Fruit fly (Drosophila melanogaster) whole organism, wandering third instar larva: ENCODE measurements around the gene RpS28b.

Experiments
- Abd-B ChIP-seq: fragments of >200 bp; optimal IDR thresholded peaks from 2 replicates; lab custom pipeline; 2017; ENCODE audit warnings: missing biosample characterization, missing genetic modification characterization
- CG32264 ChIP-seq: fragments of 200-800 bp; sonication (Bioruptor generic); optimal IDR thresholded peaks from 2 replicates; lab custom pipeline; 2016; ENCODE audit warnings: missing biosample characterization, missing genetic modification characterization
- CG9705 ChIP-seq: fragments of 200-800 bp; sonication (Bioruptor generic); optimal IDR thresholded peaks from 2 replicates; lab custom pipeline; 2018; ENCODE audit warnings: missing biosample characterization, mild to moderate bottlenecking, missing genetic modification characterization
- CrebA ChIP-seq: fragments of 200-800 bp; sonication (Bioruptor generic); optimal IDR thresholded peaks from 2 replicates; lab custom pipeline; 2016; ENCODE audit warnings: missing biosample characterization, mild to moderate bottlenecking, missing genetic modification characterization, borderline replicate concordance
- Dfd ChIP-seq: fragments of >200 bp; optimal IDR thresholded peaks from 2 replicates; lab custom pipeline; 2017; ENCODE audit warnings: missing biosample characterization, missing genetic modification characterization
- Dif ChIP-seq: fragments of 200-275, 200-300 bp; sonication (Bioruptor generic); optimal IDR thresholded peaks from 2 replicates; lab custom pipeline; 2018; ENCODE audit warnings: missing biosample characterization, missing genetic modification characterization; ENCODE audit not compliant: partially characterized antibody
- GATAd ChIP-seq: sonication (Bioruptor generic); optimal IDR thresholded peaks from 2 replicates; lab custom pipeline; 2016; ENCODE audit warnings: missing biosample characterization, missing genetic modification characterization
- HLH106 ChIP-seq: fragments of 200-800 bp; optimal IDR thresholded peaks from 3 replicates; lab custom pipeline; 2019; ENCODE audit warnings: missing biosample characterization, mild to moderate bottlenecking, missing genetic modification characterization, moderate library complexity
- Hnf4 ChIP-seq: fragments of 200-800 bp; sonication (Bioruptor generic); optimal IDR thresholded peaks from 2 replicates; lab custom pipeline; 2016; ENCODE audit warnings: missing biosample characterization, mild to moderate bottlenecking, missing genetic modification characterization
- Hr78 ChIP-seq: fragments of >200 bp; optimal IDR thresholded peaks from 2 replicates; lab custom pipeline; 2017; ENCODE audit warnings: missing biosample characterization, missing genetic modification characterization
- Hr83 ChIP-seq: fragments of 200-300 bp; sonication (Bioruptor generic); optimal IDR thresholded peaks from 2 replicates; lab custom pipeline; 2016; ENCODE audit warnings: missing biosample characterization, mild to moderate bottlenecking, missing genetic modification characterization, moderate library complexity; ENCODE audit not compliant: poor library complexity, severe bottlenecking
- Jra ChIP-seq: sonication (Bioruptor generic); optimal IDR thresholded peaks from 2 replicates; lab custom pipeline; 2016; ENCODE audit warnings: missing biosample characterization, missing genetic modification characterization
- Mio ChIP-seq: sonication (Bioruptor generic); optimal IDR thresholded peaks from 2 replicates; lab custom pipeline; 2016; ENCODE audit warnings: missing biosample characterization, missing genetic modification characterization
- Myc ChIP-seq: fragments of >200 bp; optimal IDR thresholded peaks from 2 replicates; lab custom pipeline; 2017
- N ChIP-seq: fragments of >200 bp; optimal IDR thresholded peaks from 2 replicates; lab custom pipeline; 2018; ENCODE audit warnings: missing biosample characterization, missing external identifiers, missing genetic modification characterization
- OdsH ChIP-seq: fragments of 200-800 bp; sonication (Bioruptor generic); optimal IDR thresholded peaks from 2 replicates; lab custom pipeline; 2016; ENCODE audit warnings: missing biosample characterization, mild to moderate bottlenecking, missing genetic modification characterization
- Rel ChIP-seq, 2 experiments: fragments of 200-800 bp; sonication (Bioruptor generic) in 1 of 2; optimal IDR thresholded peaks; 2 replicates in 1 of 2; 3 replicates in 1 of 2; lab custom pipeline; 2016 to 2019; ENCODE audit warnings: mild to moderate bottlenecking in 2 of 2, missing biosample characterization in 2 of 2, missing genetic modification characterization in 2 of 2, moderate library complexity in 1 of 2
- Sp1 ChIP-seq: fragments of 200-800 bp; sonication (Bioruptor generic); optimal IDR thresholded peaks from 3 replicates; lab custom pipeline; 2019; ENCODE audit warnings: missing biosample characterization, mild to moderate bottlenecking, missing genetic modification characterization, moderate library complexity
- Vsx2 ChIP-seq: fragments of 200-300, 225-300 bp; sonication (Bioruptor generic); optimal IDR thresholded peaks from 2 replicates; lab custom pipeline; 2018; ENCODE audit warnings: missing biosample characterization, missing genetic modification characterization; ENCODE audit not compliant: partially characterized antibody
- br ChIP-seq: fragments of 200-800 bp; sonication (Bioruptor generic); optimal IDR thresholded peaks from 2 replicates; lab custom pipeline; 2016; ENCODE audit warnings: missing biosample characterization, missing genetic modification characterization
- brk ChIP-seq: fragments of 200-800 bp; sonication (Bioruptor generic); optimal IDR thresholded peaks from 2 replicates; lab custom pipeline; 2016; ENCODE audit warnings: missing biosample characterization, mild to moderate bottlenecking, missing genetic modification characterization
- dl ChIP-seq, 2 experiments: fragments of 175-275, 200-275 bp in 1 of 2; fragments of 200-275 bp in 1 of 2; sonication (Bioruptor generic); optimal IDR thresholded peaks; lab custom pipeline; 2018; ENCODE audit warnings: mild to moderate bottlenecking in 2 of 2, missing biosample characterization in 2 of 2, missing genetic modification characterization in 2 of 2, moderate library complexity in 2 of 2; ENCODE audit not compliant: partially characterized antibody in 2 of 2, insufficient read depth in 1 of 2
- dmrt93B ChIP-seq: fragments of 200-800 bp; sonication (Bioruptor generic); optimal IDR thresholded peaks from 2 replicates; lab custom pipeline; 2018; ENCODE audit warnings: missing biosample characterization, mild to moderate bottlenecking, missing genetic modification characterization
- dsf ChIP-seq: sonication (Bioruptor generic); optimal IDR thresholded peaks from 2 replicates; lab custom pipeline; 2016; ENCODE audit warnings: missing biosample characterization, missing genetic modification characterization, borderline replicate concordance
- ey ChIP-seq: fragments of 200-800 bp; sonication (Bioruptor generic); optimal IDR thresholded peaks from 2 replicates; lab custom pipeline; 2016; ENCODE audit warnings: missing biosample characterization, missing genetic modification characterization
- foxo ChIP-seq, 2 experiments: fragments of 200-800 bp; sonication (Bioruptor generic); optimal IDR thresholded peaks; 2 replicates in 1 of 2; 3 replicates in 1 of 2; lab custom pipeline; 2016 to 2017; ENCODE audit warnings: missing biosample characterization in 2 of 2, missing genetic modification characterization in 2 of 2
- fru ChIP-seq: fragments of 200-800 bp; sonication (Bioruptor generic); optimal IDR thresholded peaks from 3 replicates; lab custom pipeline; 2016; ENCODE audit warnings: missing biosample characterization, mild to moderate bottlenecking, missing genetic modification characterization
- h ChIP-seq: fragments of 200-800 bp; sonication (Bioruptor generic); optimal IDR thresholded peaks from 3 replicates; lab custom pipeline; 2016; ENCODE audit warnings: missing biosample characterization, mild to moderate bottlenecking, missing genetic modification characterization
- jim ChIP-seq: fragments of 175-275, 200-325 bp; sonication (Bioruptor generic); optimal IDR thresholded peaks from 2 replicates; lab custom pipeline; 2016; ENCODE audit warnings: missing biosample characterization, mild to moderate bottlenecking, missing genetic modification characterization
- lola ChIP-seq: fragments of >200 bp; optimal IDR thresholded peaks from 2 replicates; lab custom pipeline; 2017; ENCODE audit warnings: missing biosample characterization, missing genetic modification characterization
- pan ChIP-seq: fragments of >200 bp; optimal IDR thresholded peaks from 2 replicates; lab custom pipeline; 2017
- psq ChIP-seq: fragments of 200-800 bp; sonication (Bioruptor generic); optimal IDR thresholded peaks from 3 replicates; lab custom pipeline; 2017; ENCODE audit warnings: missing biosample characterization, mild to moderate bottlenecking, missing genetic modification characterization, moderate library complexity
- rgr ChIP-seq: fragments of 200-800 bp; sonication (Bioruptor generic); optimal IDR thresholded peaks from 3 replicates; lab custom pipeline; 2016; ENCODE audit warnings: missing biosample characterization, mild to moderate bottlenecking, missing genetic modification characterization
- sage ChIP-seq: fragments of 200-800 bp; sonication (Bioruptor generic); optimal IDR thresholded peaks from 2 replicates; lab custom pipeline; 2016; ENCODE audit warnings: missing biosample characterization, mild to moderate bottlenecking, missing genetic modification characterization
- sv ChIP-seq: fragments of 200-800 bp; sonication (Bioruptor generic); optimal IDR thresholded peaks from 3 replicates; lab custom pipeline; 2016; ENCODE audit warnings: missing biosample characterization, missing genetic modification characterization
- tai ChIP-seq: sonication (Bioruptor generic); optimal IDR thresholded peaks from 2 replicates; lab custom pipeline; 2016; ENCODE audit warnings: missing biosample characterization, missing genetic modification characterization
- usp ChIP-seq: fragments of >200 bp; optimal IDR thresholded peaks from 2 replicates; lab custom pipeline; 2017; ENCODE audit warnings: missing biosample characterization, missing genetic modification characterization
- woc ChIP-seq: sonication (Bioruptor generic); optimal IDR thresholded peaks from 2 replicates; lab custom pipeline; 2016; ENCODE audit warnings: missing biosample characterization, mild to moderate bottlenecking, missing genetic modification characterization

RpS28b gene

DNA sequence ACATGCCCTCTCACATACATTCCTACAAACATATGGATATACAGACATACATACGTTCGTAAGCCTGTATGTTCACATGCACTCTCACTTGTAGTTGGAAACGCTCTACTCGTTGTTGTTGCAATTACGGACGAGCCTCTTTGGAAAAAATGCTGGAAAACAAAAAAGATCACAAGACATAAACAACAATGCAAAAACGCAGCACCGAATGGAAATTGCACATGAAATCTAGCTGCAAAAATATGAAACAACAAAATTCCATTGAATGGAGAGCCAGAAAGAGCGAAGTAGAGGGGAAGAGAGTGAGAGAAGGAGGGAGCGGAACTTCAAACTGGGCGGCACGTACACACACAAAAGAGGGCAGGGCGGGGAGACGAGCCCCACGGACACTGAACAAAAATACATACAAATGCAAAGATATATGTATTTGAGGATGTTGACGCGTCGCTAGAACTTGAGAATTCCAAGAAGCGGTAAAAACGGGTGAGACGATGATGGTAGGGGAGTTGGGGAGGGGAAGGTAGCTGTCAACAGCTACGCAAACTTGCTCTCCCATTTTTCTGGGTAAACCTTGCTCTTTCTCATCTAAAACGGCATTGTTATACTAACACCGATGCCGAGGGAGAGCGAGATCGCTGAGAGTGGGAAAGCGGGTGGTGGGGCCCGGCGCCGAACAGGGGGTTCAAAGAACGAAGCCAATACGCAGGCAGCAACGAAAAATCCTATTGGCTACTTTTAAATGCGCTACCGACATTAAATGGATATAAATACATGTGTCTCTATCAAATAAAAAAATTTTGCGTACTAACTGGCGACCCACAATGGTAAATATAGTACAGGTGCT is 29.9 kb downstream of the RpS28b start:
- peak; percentile 82 for TF ChIP-seq Hnf4 (GFP tag; lab: Kevin White, UChicago)
- TF ChIP-seq lola (GFP tag; lab: Kevin White, UChicago): no peak
- TF ChIP-seq br (GFP tag; lab: Kevin White, UChicago): peak; percentile 24
- peak; percentile 21 for TF ChIP-seq HLH106 (tag; lab: Kevin White, UChicago)
- TF ChIP-seq jim: no peak
- TF ChIP-seq sv (GFP tag; lab: Kevin White, UChicago): no peak
- peak; percentile 58 for TF ChIP-seq brk (GFP tag; lab: Kevin White, UChicago)
- TF ChIP-seq CG32264 (GFP tag; lab: Kevin White, UChicago): no peak
- TF ChIP-seq GATAd (GFP tag; lab: Kevin White, UChicago): no peak
- no peak for TF ChIP-seq Sp1 (GFP tag; lab: Kevin White, UChicago)
- TF ChIP-seq dl (GFP tag; optimal IDR thresholded peaks at IDR 0.05; lab: Kevin White, UChicago; ENCODE audit: insufficient read depth in 1 of 2, partially characterized antibody in 2 of 2): peak in 1 of 2 experiments; percentile 79
- TF ChIP-seq woc (GFP tag; lab: Kevin White, UChicago): peak; percentile 78
- TF ChIP-seq Hr78: no peak
- TF ChIP-seq tai: peak; percentile 69
- TF ChIP-seq CG9705 (GFP tag; lab: Kevin White, UChicago): no peak
- TF ChIP-seq Hr83 (GFP tag; lab: Kevin White, UChicago): peak; percentile 77
- TF ChIP-seq OdsH (GFP tag; lab: Kevin White, UChicago): no peak
- no peak for TF ChIP-seq pan
- TF ChIP-seq N (GFP tag; lab: Kevin White, UChicago): no peak
- no peak for TF ChIP-seq sage (GFP tag; lab: Kevin White, UChicago)
- TF ChIP-seq dmrt93B (GFP tag; lab: Kevin White, UChicago): peak; percentile 36
- TF ChIP-seq dsf: no peak
- peak; percentile 31 for TF ChIP-seq Jra (GFP tag; lab: Kevin White, UChicago)
- TF ChIP-seq Vsx2: no peak
- TF ChIP-seq psq: peak; percentile 36
- TF ChIP-seq Rel (GFP tag; optimal IDR thresholded peaks at IDR 0.05; lab: Kevin White, UChicago): peak; percentile 57
- TF ChIP-seq Rel (tag; optimal IDR thresholded peaks at IDR 0.05; lab: Kevin White, UChicago): peak; percentile 73
- TF ChIP-seq foxo (GFP tag; optimal IDR thresholded peaks at IDR 0.05; lab: Kevin White, UChicago): no peak
- TF ChIP-seq fru (GFP tag; lab: Kevin White, UChicago): peak; percentile 14
- TF ChIP-seq Dfd (GFP tag; lab: Kevin White, UChicago): no peak
- no peak for TF ChIP-seq ey (GFP tag; lab: Kevin White, UChicago)
- TF ChIP-seq Abd-B (GFP tag; lab: Kevin White, UChicago): no peak
- no peak for TF ChIP-seq usp (GFP tag; lab: Kevin White, UChicago)
- TF ChIP-seq h (GFP tag; lab: Kevin White, UChicago): peak; percentile 70
- TF ChIP-seq Dif (GFP tag; lab: Kevin White, UChicago): peak; percentile 71
- TF ChIP-seq CrebA: peak; percentile 94
- no peak for TF ChIP-seq Myc (lab: Kevin White, UChicago)
- peak; percentile 23 for TF ChIP-seq rgr (GFP tag; lab: Kevin White, UChicago)
- peak; percentile 22 for TF ChIP-seq Mio (GFP tag; lab: Kevin White, UChicago)

DNA sequence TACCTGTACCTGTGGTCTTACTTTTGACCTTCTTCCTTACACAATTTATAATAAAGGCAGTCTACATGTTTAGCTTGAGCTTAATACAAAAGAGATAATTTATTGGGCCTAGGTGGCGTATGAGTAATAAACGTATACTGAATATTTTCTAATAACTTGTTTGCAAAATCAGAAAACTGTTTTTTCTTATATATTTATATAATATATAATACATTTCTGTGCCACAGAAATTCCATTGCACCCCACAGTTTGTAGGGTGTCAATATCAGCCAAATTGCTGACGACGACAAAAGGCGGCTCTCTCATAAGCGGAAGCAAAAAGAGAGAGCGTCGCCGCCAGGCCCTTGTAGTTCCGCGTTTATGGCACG is 30.5 kb downstream of the RpS28b start:
- TF ChIP-seq Dfd (GFP tag; lab: Kevin White, UChicago) (no peak), usp (GFP tag; lab: Kevin White, UChicago) (peak; percentile 29), GATAd (GFP tag; lab: Kevin White, UChicago) (no peak), Myc (lab: Kevin White, UChicago) (no peak), woc (GFP tag; lab: Kevin White, UChicago) (no peak), N (GFP tag; lab: Kevin White, UChicago) (no peak), Vsx2 (no peak), Sp1 (GFP tag; lab: Kevin White, UChicago) (no peak), Dif (GFP tag; lab: Kevin White, UChicago) (peak; percentile 29), Hr83 (GFP tag; lab: Kevin White, UChicago) (no peak), Abd-B (GFP tag; lab: Kevin White, UChicago) (no peak), HLH106 (tag; lab: Kevin White, UChicago) (no peak)
